Worm (Caenorhabditis elegans) whole organism, L4 larva: ENCODE data around the gene F08D12.3.

ENCODE experiments used
- ZK546.5 ChIP-seq, 2 experiments: sonication (generic microtip); optimal IDR thresholded peaks; 2 replicates each; lab custom pipeline; 2017; ENCODE audit warnings: missing biosample characterization in 2 of 2, missing genetic modification characterization in 2 of 2
- ama-1 ChIP-seq: fragments of 150-350 bp; optimal IDR thresholded peaks from 2 replicates; lab custom pipeline; 2014; ENCODE audit warnings: inconsistent platforms, mixed read lengths
- ceh-44 ChIP-seq: fragments of 200-800 bp; sonication (Bioruptor generic); IDR thresholded peaks from 2 replicates; pipeline ENCODE4 v1.3.6; 2022; ENCODE audit warnings: missing genetic modification reagents, missing genetic modification characterization, missing compliant biosample characterization
- ceh-82 ChIP-seq: sonication (generic microtip); optimal IDR thresholded peaks from 2 replicates; lab custom pipeline; 2017; ENCODE audit warnings: missing biosample characterization, missing genetic modification characterization
- lin-29 ChIP-seq: fragments of 200-800 bp; sonication (Bioruptor generic); IDR thresholded peaks from 2 replicates; pipeline ENCODE4 v1.3.6; 2022; ENCODE audit warnings: missing genetic modification reagents, missing genetic modification characterization, missing compliant biosample characterization
- lsy-2 ChIP-seq, 2 experiments: fragments of 150-350 bp in 1 of 2; sonication (generic microtip) in 1 of 2; optimal IDR thresholded peaks; 2 replicates each; lab custom pipeline; 2014 to 2017; ENCODE audit warnings: missing biosample characterization in 2 of 2, missing genetic modification characterization in 2 of 2
- nhr-10 ChIP-seq: fragments of 150-350 bp; optimal IDR thresholded peaks from 2 replicates; lab custom pipeline; 2014; ENCODE audit warnings: missing biosample characterization, missing genetic modification characterization
- nhr-25 ChIP-seq: sonication (generic microtip); optimal IDR thresholded peaks from 2 replicates; lab custom pipeline; 2017; ENCODE audit warnings: missing genetic modification characterization, mild to moderate bottlenecking, missing compliant biosample characterization, antibody characterized with exemption, moderate library complexity, borderline replicate concordance; ENCODE audit not compliant: insufficient read depth
- skn-1 ChIP-seq: fragments of 150-350 bp; optimal IDR thresholded peaks from 2 replicates; lab custom pipeline; 2014; ENCODE audit warnings: missing biosample characterization, missing genetic modification characterization
- unc-39 ChIP-seq: sonication (generic microtip); optimal IDR thresholded peaks from 2 replicates; lab custom pipeline; 2017; ENCODE audit warnings: missing biosample characterization, missing genetic modification characterization
- ztf-11 ChIP-seq: fragments of 150-350 bp; optimal IDR thresholded peaks from 2 replicates; lab custom pipeline; 2014; ENCODE audit warnings: missing biosample characterization, missing genetic modification characterization

- TF ChIP-seq lsy-2 (tag; optimal IDR thresholded peaks at IDR 0.05; lab: Kevin White, UChicago) (no peak), lin-29 (no peak), nhr-25 (tag; lab: Kevin White, UChicago) (no peak), ZK546.5 (tag; optimal IDR thresholded peaks at IDR 0.05; lab: Kevin White, UChicago) (no peak), ztf-11 (no peak), nhr-10 (tag; lab: Kevin White, UChicago) (no peak), ceh-44 (GFP tag; lab: Robert Waterston, UW) (no peak), ceh-82 (tag; lab: Kevin White, UChicago) (no peak), ama-1 (lab: Kevin White, UChicago) (no peak), unc-39 (tag; lab: Kevin White, UChicago) (no peak), skn-1 (tag; lab: Kevin White, UChicago) (no peak)
These were observed 39.7 kb upstream of the F08D12.3 start, which contains the start of gene T05A8.6 for ce11 chrII:2739619-2740018.
